Fruit fly (Drosophila melanogaster) whole organism, adult: ENCODE measurements around the gene CG9328.

ENCODE experiments used
- CG11617 ChIP-seq: fragments of 200-800 bp; sonication (Bioruptor generic); optimal IDR thresholded peaks from 2 replicates; lab custom pipeline; 2017; ENCODE audit warnings: mild to moderate bottlenecking, missing biosample characterization, missing genetic modification reagents, missing genetic modification characterization
- CG1620 ChIP-seq: fragments of 200-800 bp; sonication (Bioruptor generic); optimal IDR thresholded peaks from 2 replicates; lab custom pipeline; 2016; ENCODE audit warnings: missing biosample characterization, missing genetic modification characterization
- CG33017 ChIP-seq: fragments of 200-800 bp; sonication (Bioruptor generic); optimal IDR thresholded peaks from 2 replicates; lab custom pipeline; 2018; ENCODE audit warnings: missing biosample characterization, mild to moderate bottlenecking, missing genetic modification characterization, moderate library complexity
- CG5204 ChIP-seq: fragments of 200-800 bp; sonication (Bioruptor generic); optimal IDR thresholded peaks from 2 replicates; lab custom pipeline; 2016; ENCODE audit warnings: missing biosample characterization, missing genetic modification characterization
- Crg-1 ChIP-seq: fragments of 200-800 bp; sonication (Bioruptor generic); optimal IDR thresholded peaks from 2 replicates; lab custom pipeline; 2016; ENCODE audit warnings: missing biosample characterization, missing genetic modification characterization
- Hr96 ChIP-seq: fragments of 200-800 bp; sonication (Bioruptor generic); optimal IDR thresholded peaks from 2 replicates; lab custom pipeline; 2016; ENCODE audit warnings: missing biosample characterization, missing genetic modification characterization
- kay ChIP-seq: fragments of 200-800 bp; sonication (Bioruptor generic); peaks from one replicate; lab custom pipeline; 2016; ENCODE audit warnings: missing biosample characterization, missing genetic modification characterization, borderline replicate concordance
- ovo ChIP-seq: fragments of 200-800 bp; sonication (Bioruptor generic); optimal IDR thresholded peaks from 2 replicates; lab custom pipeline; 2016; ENCODE audit warnings: missing biosample characterization, missing genetic modification characterization
- tj ChIP-seq: fragments of 200-800 bp; sonication (Bioruptor generic); optimal IDR thresholded peaks from 3 replicates; lab custom pipeline; 2017; ENCODE audit warnings: missing biosample characterization, mild to moderate bottlenecking, missing genetic modification characterization, moderate library complexity
- toe ChIP-seq: fragments of 200-800 bp; sonication (Bioruptor generic); optimal IDR thresholded peaks from 2 replicates; lab custom pipeline; 2016; ENCODE audit warnings: missing biosample characterization, missing genetic modification characterization

DNA sequence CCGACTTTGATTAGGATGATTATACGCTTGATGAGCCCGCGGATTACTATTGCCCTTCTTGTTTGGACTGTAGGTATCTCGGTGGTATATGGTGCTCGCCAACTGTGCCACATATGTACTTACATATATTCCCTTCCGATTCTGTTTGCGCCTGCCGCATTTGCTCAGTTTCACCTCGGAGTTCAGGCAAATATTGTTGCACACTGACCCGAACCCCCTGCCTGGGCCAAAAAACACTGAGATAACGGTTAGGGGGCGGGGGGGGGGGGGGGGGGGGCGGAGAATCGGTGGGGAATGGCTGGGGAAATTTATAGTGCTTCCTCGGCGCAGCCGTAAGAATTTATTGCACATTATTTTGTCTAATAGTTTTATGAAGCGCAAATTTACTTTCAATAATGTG is 21.6 kb upstream of the CG9328 start:
- TF ChIP-seq CG11617 (GFP tag; lab: Kevin White, UChicago) = no peak
- no peak for TF ChIP-seq CG5204 (GFP tag; lab: Kevin White, UChicago)
- TF ChIP-seq CG1620 (GFP tag; lab: Kevin White, UChicago) = no peak
- TF ChIP-seq Hr96 = no peak
- TF ChIP-seq CG33017 (tag; lab: Kevin White, UChicago) = no peak
- no peak for TF ChIP-seq Crg-1 (GFP tag; lab: Kevin White, UChicago)
- TF ChIP-seq kay (GFP tag; lab: Kevin White, UChicago) = no peak
- no peak for TF ChIP-seq toe
- no peak for TF ChIP-seq ovo (GFP tag; lab: Kevin White, UChicago)
- no peak for TF ChIP-seq tj (GFP tag; lab: Kevin White, UChicago)
